Worm (Caenorhabditis elegans) whole organism, young adult: ENCODE data around the gene dmd-9.

Experiments
- C06A6.2 ChIP-seq: fragments of 200-800 bp; sonication (Bioruptor generic); conservative IDR thresholded peaks from 2 replicates; pipeline ENCODE4 v1.3.6; 2022; ENCODE audit warnings: missing genetic modification characterization, missing compliant biosample characterization
- C17E4.6 ChIP-seq: fragments of 200-800 bp; sonication (Bioruptor generic); IDR thresholded peaks from 2 replicates; pipeline ENCODE4 v1.3.6; 2022; ENCODE audit warnings: missing genetic modification reagents, missing genetic modification characterization, missing compliant biosample characterization
- F23B12.7 ChIP-seq: sonication (generic microtip); optimal IDR thresholded peaks from 2 replicates; lab custom pipeline; 2017; ENCODE audit warnings: missing genetic modification characterization, mild to moderate bottlenecking, missing compliant biosample characterization, antibody characterized with exemption, moderate library complexity; ENCODE audit not compliant: insufficient read depth
- F52B5.7 ChIP-seq: sonication (generic microtip); optimal IDR thresholded peaks from 2 replicates; lab custom pipeline; 2016; ENCODE audit warnings: mild to moderate bottlenecking, missing genetic modification characterization, missing compliant biosample characterization
- K11D2.4 ChIP-seq: fragments of 200-800 bp; sonication (Bioruptor generic); IDR thresholded peaks from 2 replicates; pipeline ENCODE4 v1.3.6; 2022; ENCODE audit warnings: missing genetic modification reagents, missing genetic modification characterization, missing compliant biosample characterization
- K12H6.12 ChIP-seq: fragments of 200-800 bp; sonication (Bioruptor generic); optimal IDR thresholded peaks from 2 replicates; lab custom pipeline; 2018; ENCODE audit warnings: mild to moderate bottlenecking, missing genetic modification characterization, missing compliant biosample characterization
- T26A5.8 ChIP-seq: sonication (generic microtip); optimal IDR thresholded peaks from 2 replicates; lab custom pipeline; 2016; ENCODE audit warnings: missing genetic modification characterization, missing compliant biosample characterization
- Y53G8AR.9 ChIP-seq: fragments of 200-800 bp; sonication (Bioruptor generic); conservative IDR thresholded peaks from 2 replicates; pipeline ENCODE4 v1.3.6; 2022; ENCODE audit warnings: missing genetic modification reagents, missing genetic modification characterization, missing compliant biosample characterization
- Y79H2A.3 ChIP-seq: fragments of 200-800 bp; sonication (Bioruptor generic); conservative IDR thresholded peaks from 2 replicates; pipeline ENCODE4 v1.3.6; 2022; ENCODE audit warnings: missing genetic modification reagents, missing genetic modification characterization, missing compliant biosample characterization
- ZK185.1 ChIP-seq: sonication (generic microtip); optimal IDR thresholded peaks from 2 replicates; lab custom pipeline; 2016; ENCODE audit warnings: mild to moderate bottlenecking, missing genetic modification characterization, missing compliant biosample characterization; ENCODE audit not compliant: poor library complexity, severe bottlenecking
- aptf-2 ChIP-seq: fragments of 200-800 bp; sonication (Bioruptor generic); conservative IDR thresholded peaks from 2 replicates; pipeline ENCODE4 v1.3.6; 2022; ENCODE audit warnings: missing genetic modification reagents, missing genetic modification characterization, missing compliant biosample characterization
- ccch-3 ChIP-seq: fragments of 200-800 bp; sonication (Bioruptor generic); optimal IDR thresholded peaks from 2 replicates; lab custom pipeline; 2018; ENCODE audit warnings: mild to moderate bottlenecking, missing genetic modification characterization, missing compliant biosample characterization
- cebp-2 ChIP-seq: fragments of 200-800 bp; sonication (Bioruptor generic); IDR thresholded peaks from 2 replicates; pipeline ENCODE4 v1.3.6; 2022; ENCODE audit warnings: missing genetic modification characterization, missing compliant biosample characterization
- ceh-27 ChIP-seq: fragments of 200-800 bp; sonication (Bioruptor generic); optimal IDR thresholded peaks from 2 replicates; lab custom pipeline; 2018; ENCODE audit warnings: mild to moderate bottlenecking, missing genetic modification characterization, moderate library complexity, missing compliant biosample characterization
- ceh-40 ChIP-seq: fragments of 200-800 bp; sonication (Bioruptor generic); IDR thresholded peaks from 2 replicates; pipeline ENCODE4 v1.3.6; 2022; ENCODE audit warnings: missing genetic modification characterization, missing compliant biosample characterization
- ceh-79 ChIP-seq: sonication (generic microtip); optimal IDR thresholded peaks from 2 replicates; lab custom pipeline; 2017; ENCODE audit warnings: mild to moderate bottlenecking, missing genetic modification characterization, missing compliant biosample characterization
- ceh-91 ChIP-seq: fragments of 200-800 bp; sonication (Bioruptor generic); IDR thresholded peaks from 2 replicates; pipeline ENCODE4 v1.3.6; 2022; ENCODE audit warnings: missing genetic modification reagents, missing genetic modification characterization, missing compliant biosample characterization
- die-1 ChIP-seq: sonication (generic microtip); optimal IDR thresholded peaks from 2 replicates; lab custom pipeline; 2016; ENCODE audit warnings: missing genotype, mild to moderate bottlenecking, missing genetic modification characterization, missing compliant biosample characterization
- dpl-1 ChIP-seq: fragments of 150-350 bp; optimal IDR thresholded peaks from 2 replicates; lab custom pipeline; 2014; ENCODE audit warnings: missing biosample characterization, missing genetic modification reagents, missing genetic modification characterization
- egl-18 ChIP-seq: fragments of 200-800 bp; sonication (Bioruptor generic); IDR thresholded peaks from 2 replicates; pipeline ENCODE4 v1.3.6; 2022; ENCODE audit warnings: missing genetic modification reagents, missing genetic modification characterization, missing compliant biosample characterization
- ekl-4 ChIP-seq: fragments of 200-800 bp; sonication (Bioruptor generic); IDR thresholded peaks from 2 replicates; pipeline ENCODE4 v1.3.6; 2022; ENCODE audit warnings: missing genetic modification reagents, missing genetic modification characterization, missing compliant biosample characterization
- ets-4 ChIP-seq: fragments of 200-800 bp; sonication (Bioruptor generic); optimal IDR thresholded peaks from 2 replicates; lab custom pipeline; 2018; ENCODE audit warnings: mild to moderate bottlenecking, missing genetic modification characterization, missing compliant biosample characterization
- hlh-12 ChIP-seq: sonication (generic microtip); optimal IDR thresholded peaks from 2 replicates; lab custom pipeline; 2016; ENCODE audit warnings: missing genetic modification characterization, missing compliant biosample characterization
- hrde-1 ChIP-seq: sonication (generic microtip); optimal IDR thresholded peaks from 2 replicates; lab custom pipeline; 2016; ENCODE audit warnings: missing genetic modification characterization, mild to moderate bottlenecking, missing compliant biosample characterization, moderate library complexity, missing genotype, missing genetic modification reagents, borderline replicate concordance
- lag-1 ChIP-seq: fragments of 200-800 bp; sonication (Bioruptor generic); IDR thresholded peaks from 2 replicates; pipeline ENCODE4 v1.3.6; 2022; ENCODE audit warnings: missing genetic modification reagents, missing genetic modification characterization, missing compliant biosample characterization
- lin-35 ChIP-seq, 3 experiments: fragments of 150-350 bp in 2 of 3; sonication (generic microtip) in 1 of 3; optimal IDR thresholded peaks; 2 replicates each; lab custom pipeline; 2014 to 2018; ENCODE audit warnings: missing biosample characterization in 3 of 3, missing genetic modification characterization in 3 of 3, missing genetic modification reagents in 3 of 3
- lin-54 ChIP-seq: fragments of 200-800 bp; sonication (Bioruptor generic); optimal IDR thresholded peaks from 2 replicates; lab custom pipeline; 2018; ENCODE audit warnings: mild to moderate bottlenecking, missing genetic modification characterization, missing compliant biosample characterization
- lsl-1 ChIP-seq: fragments of 200-800 bp; sonication (Bioruptor generic); optimal IDR thresholded peaks from 2 replicates; lab custom pipeline; 2018; ENCODE audit warnings: mild to moderate bottlenecking, missing genetic modification characterization, moderate library complexity, missing compliant biosample characterization
- madf-3 ChIP-seq: fragments of 200-800 bp; sonication (Bioruptor generic); IDR thresholded peaks from 2 replicates; pipeline ENCODE4 v1.3.6; 2022; ENCODE audit warnings: missing genetic modification reagents, missing genetic modification characterization, missing compliant biosample characterization
- madf-8 ChIP-seq: fragments of 200-800 bp; sonication (Bioruptor generic); conservative IDR thresholded peaks from 2 replicates; pipeline ENCODE4 v1.3.6; 2022; ENCODE audit warnings: missing genetic modification reagents, missing genetic modification characterization, missing compliant biosample characterization
- mes-4 ChIP-seq: sonication (generic microtip); optimal IDR thresholded peaks from 2 replicates; lab custom pipeline; 2016; ENCODE audit warnings: missing genotype, missing genetic modification characterization, missing compliant biosample characterization
- nfya-2 ChIP-seq: fragments of 200-800 bp; sonication (Bioruptor generic); IDR thresholded peaks from 2 replicates; pipeline ENCODE4 v1.3.6; 2022; ENCODE audit warnings: missing genetic modification reagents, missing genetic modification characterization, missing compliant biosample characterization
- nhr-120 ChIP-seq: fragments of 200-800 bp; sonication (Bioruptor generic); IDR thresholded peaks from 2 replicates; pipeline ENCODE4 v1.3.6; 2022; ENCODE audit warnings: missing genetic modification characterization, missing compliant biosample characterization
- nhr-179 ChIP-seq: sonication (generic microtip); optimal IDR thresholded peaks from 2 replicates; lab custom pipeline; 2016; ENCODE audit warnings: mild to moderate bottlenecking, missing genetic modification characterization, missing compliant biosample characterization
- rcor-1 ChIP-seq: fragments of 200-800 bp; sonication (Bioruptor generic); IDR thresholded peaks from 2 replicates; pipeline ENCODE4 v1.3.6; 2022; ENCODE audit warnings: missing genetic modification reagents, missing genetic modification characterization, missing compliant biosample characterization
- repo-1 ChIP-seq: sonication (generic microtip); optimal IDR thresholded peaks from 2 replicates; lab custom pipeline; 2017; ENCODE audit warnings: mild to moderate bottlenecking, missing genetic modification characterization, missing compliant biosample characterization
- rpc-1 ChIP-seq, 2 experiments: fragments of 150-350 bp in 1 of 2; sonication (generic microtip) in 1 of 2; optimal IDR thresholded peaks; 2 replicates each; lab custom pipeline; 2014 to 2018; ENCODE audit warnings: missing biosample characterization in 1 of 2, missing genetic modification characterization in 1 of 2, missing genetic modification reagents in 1 of 2, missing genotype in 1 of 2
- snpc-1.1 ChIP-seq: sonication (generic microtip); optimal IDR thresholded peaks from 2 replicates; lab custom pipeline; 2017; ENCODE audit warnings: missing genetic modification characterization, mild to moderate bottlenecking, missing compliant biosample characterization, antibody characterized with exemption, moderate library complexity, missing genotype, missing genetic modification reagents; ENCODE audit not compliant: insufficient read depth
- snpc-1.3 ChIP-seq: sonication (generic microtip); optimal IDR thresholded peaks from 2 replicates; lab custom pipeline; 2017; ENCODE audit warnings: missing genetic modification characterization, mild to moderate bottlenecking, missing compliant biosample characterization, antibody characterized with exemption, moderate library complexity, missing genotype, missing genetic modification reagents; ENCODE audit not compliant: insufficient read depth
- snpc-3.4 ChIP-seq: sonication (generic microtip); optimal IDR thresholded peaks from 2 replicates; lab custom pipeline; 2017; ENCODE audit warnings: missing genetic modification characterization, mild to moderate bottlenecking, missing compliant biosample characterization, antibody characterized with exemption, moderate library complexity, missing genotype, missing genetic modification reagents
- tbx-9 ChIP-seq: sonication (generic microtip); optimal IDR thresholded peaks from 2 replicates; lab custom pipeline; 2016; ENCODE audit warnings: borderline replicate concordance, missing genetic modification characterization, inconsistent platforms, missing compliant biosample characterization
- tlf-1 ChIP-seq: fragments of 200-800 bp; sonication (Bioruptor generic); optimal IDR thresholded peaks from 2 replicates; lab custom pipeline; 2018; ENCODE audit warnings: mild to moderate bottlenecking, missing genetic modification characterization, missing compliant biosample characterization
- unc-62 ChIP-seq: fragments of 150-350 bp; optimal IDR thresholded peaks from 2 replicates; lab custom pipeline; 2014; ENCODE audit warnings: missing biosample characterization, missing genetic modification reagents, missing genetic modification characterization
- zim-3 ChIP-seq: sonication (generic microtip); optimal IDR thresholded peaks from 2 replicates; lab custom pipeline; 2017; ENCODE audit warnings: mild to moderate bottlenecking, missing genetic modification characterization, moderate library complexity, missing compliant biosample characterization
- ztf-22 ChIP-seq: fragments of 200-800 bp; sonication (Bioruptor generic); optimal IDR thresholded peaks from 2 replicates; lab custom pipeline; 2018; ENCODE audit warnings: mild to moderate bottlenecking, missing genetic modification characterization, moderate library complexity, missing compliant biosample characterization
- ztf-25 ChIP-seq: fragments of 200-800 bp; sonication (Bioruptor generic); IDR thresholded peaks from 2 replicates; pipeline ENCODE4 v1.3.6; 2022; ENCODE audit warnings: missing genetic modification reagents, missing genetic modification characterization, missing compliant biosample characterization

The dmd-9 gene

ce11 chrIV:3294553-3295185, 40.3 kb upstream of the dmd-9 start, which contains the start of gene W08E12.7 (continued):
- peak; percentile 87 for TF ChIP-seq madf-8
- TF ChIP-seq rpc-1 (optimal IDR thresholded peaks at IDR 0.05; lab: Kevin White, UChicago): no peak
- TF ChIP-seq rpc-1 (tag; optimal IDR thresholded peaks at IDR 0.05; lab: Kevin White, UChicago): no peak
- TF ChIP-seq F52B5.7 (tag; lab: Kevin White, UChicago): no peak
- TF ChIP-seq ekl-4 (GFP tag; lab: Robert Waterston, UW): peak; percentile 74
- no peak for TF ChIP-seq nfya-2
- no peak for TF ChIP-seq repo-1 (tag; lab: Kevin White, UChicago)
- TF ChIP-seq ceh-40 (GFP tag; lab: Robert Waterston, UW): no peak
- TF ChIP-seq die-1: peak; percentile 45
- TF ChIP-seq T26A5.8 (tag; lab: Kevin White, UChicago): no peak
- TF ChIP-seq lin-54 (GFP tag; lab: Kevin White, UChicago): peak; percentile 96
- TF ChIP-seq cebp-2 (GFP tag; lab: Robert Waterston, UW): no peak
- peak; percentile 91 for TF ChIP-seq snpc-3.4
- TF ChIP-seq ets-4 (GFP tag; lab: Kevin White, UChicago): no peak
- peak; percentile 72 for TF ChIP-seq snpc-1.1 (tag; lab: Kevin White, UChicago)
- TF ChIP-seq nhr-120 (GFP tag; lab: Robert Waterston, UW): no peak
- 0 out of 2 replicates have a peak, but pooled peaks have one; percentile 53 for TF ChIP-seq ztf-25 (GFP tag; lab: Robert Waterston, UW)
- TF ChIP-seq mes-4 (tag; lab: Kevin White, UChicago): no peak
- TF ChIP-seq hrde-1: peak; percentile 32
- peak; percentile 81; the same call in 1 of the 2 replicates for TF ChIP-seq Y53G8AR.9
- TF ChIP-seq C06A6.2 (GFP tag; lab: Robert Waterston, UW): no peak
- TF ChIP-seq ceh-27: peak; percentile 89
- peak; percentile 92 for TF ChIP-seq tlf-1 (GFP tag; lab: Kevin White, UChicago)
- TF ChIP-seq snpc-1.3 (tag; lab: Kevin White, UChicago): peak; percentile 92
- TF ChIP-seq Y79H2A.3 (GFP tag; lab: Robert Waterston, UW): peak; percentile 57; the same call in 1 of the 2 replicates
- no peak for TF ChIP-seq unc-62 (GFP tag; lab: Kevin White, UChicago)
- TF ChIP-seq F23B12.7 (tag; lab: Kevin White, UChicago): peak; percentile 95
- TF ChIP-seq ceh-79 (tag; lab: Kevin White, UChicago): no peak
- peak; percentile 89 for TF ChIP-seq rcor-1 (GFP tag; lab: Robert Waterston, UW)
- peak; percentile 83 for TF ChIP-seq K11D2.4 (GFP tag; lab: Robert Waterston, UW)
- peak; percentile 95 for TF ChIP-seq ceh-91 (GFP tag; lab: Robert Waterston, UW)
- peak; percentile 93 for TF ChIP-seq dpl-1 (GFP tag; lab: Kevin White, UChicago)
- TF ChIP-seq K12H6.12 (tag; lab: Kevin White, UChicago): peak; percentile 82
- peak; percentile 92 for TF ChIP-seq lsl-1
- TF ChIP-seq nhr-179 (tag; lab: Kevin White, UChicago): no peak
- TF ChIP-seq tbx-9 (tag; lab: Kevin White, UChicago): no peak
- TF ChIP-seq ztf-22: no peak
- no peak for TF ChIP-seq zim-3 (tag; lab: Kevin White, UChicago)
- TF ChIP-seq lag-1 (GFP tag; lab: Robert Waterston, UW): no peak
- TF ChIP-seq hlh-12 (tag; lab: Kevin White, UChicago): no peak
- TF ChIP-seq madf-3 (GFP tag; lab: Robert Waterston, UW): peak; percentile 90
- no peak for TF ChIP-seq ccch-3 (GFP tag; lab: Kevin White, UChicago)
- peak; percentile 36 to 93 (median 36) for TF ChIP-seq lin-35 (GFP tag; optimal IDR thresholded peaks at IDR 0.05; lab: Kevin White, UChicago)
- TF ChIP-seq ZK185.1 (tag; lab: Kevin White, UChicago): peak; percentile 87
- TF ChIP-seq C17E4.6: 0 out of 2 replicates have a peak, but pooled peaks have one; percentile 22
- peak; percentile 62; the same call in 1 of the 2 replicates for TF ChIP-seq aptf-2 (GFP tag; lab: Robert Waterston, UW)
- no peak for TF ChIP-seq egl-18 (GFP tag; lab: Robert Waterston, UW)
